Worm (Caenorhabditis elegans) whole organism, dauer: ENCODE data around the gene fbxc-23.

Source experiments
- unc-62 ChIP-seq: sonication (generic microtip); optimal IDR thresholded peaks from 2 replicates; lab custom pipeline; 2017; ENCODE audit warnings: missing biosample characterization, missing genetic modification reagents, missing genetic modification characterization

fbxc-23 gene

ce11 chrII:13596505-13596977, at the start of gene fbxc-23, which contains the start of gene csc-1:
fbxc-23 (minus strand) TSS chrII:13596555.
csc-1 (plus strand) TSS chrII:13596955.
- TF ChIP-seq unc-62 (GFP tag; lab: Kevin White, UChicago), result no peak

- no peak for TF ChIP-seq unc-62 (GFP tag; lab: Kevin White, UChicago)
These were observed 45.0 kb upstream of the fbxc-23 start, which contains the start of gene fbxa-167 for ce11 chrII:13641311-13641710. fbxa-167 (plus strand) TSS chrII:13641489.

DNA sequence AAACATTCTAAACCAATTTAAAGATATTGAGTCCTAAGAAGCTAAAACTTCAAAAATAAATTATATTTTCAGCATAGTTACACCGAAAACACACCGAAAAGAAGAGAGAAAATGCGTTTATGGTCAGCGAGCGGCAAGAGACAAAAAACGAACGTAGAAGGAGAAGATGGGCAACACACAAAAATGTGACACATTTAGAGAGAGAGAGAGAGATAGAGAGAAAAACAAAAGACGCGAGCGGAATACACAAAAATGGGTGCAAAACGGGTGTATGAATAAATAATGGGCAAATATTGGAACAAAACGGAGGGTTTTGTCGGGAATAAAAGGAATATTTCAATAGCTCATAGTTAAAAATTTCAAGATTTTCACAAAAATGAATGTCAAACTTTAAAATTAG, 43.9 kb upstream of the fbxc-23 start:
- no peak for TF ChIP-seq unc-62 (GFP tag; lab: Kevin White, UChicago)

DNA sequence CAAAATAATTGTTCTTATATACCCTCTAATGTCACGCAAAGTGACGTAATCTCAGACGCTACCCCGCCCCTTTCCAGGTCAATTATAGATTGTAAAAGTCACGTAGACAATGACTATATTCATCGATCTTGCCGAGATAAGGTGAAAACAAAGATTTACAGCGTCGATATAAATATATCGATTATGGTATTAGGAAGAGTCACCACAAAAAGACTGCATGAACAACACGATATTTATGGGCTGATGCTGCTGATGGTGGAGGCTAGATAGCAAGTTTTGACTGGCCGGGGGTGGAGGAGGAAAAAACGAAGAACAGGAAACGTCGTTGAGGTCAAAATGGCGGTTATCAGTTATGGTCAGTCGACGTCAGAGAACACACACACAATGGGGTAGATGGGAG, 42.2 kb upstream of the fbxc-23 start:
- no peak for TF ChIP-seq unc-62 (GFP tag; lab: Kevin White, UChicago)

DNA sequence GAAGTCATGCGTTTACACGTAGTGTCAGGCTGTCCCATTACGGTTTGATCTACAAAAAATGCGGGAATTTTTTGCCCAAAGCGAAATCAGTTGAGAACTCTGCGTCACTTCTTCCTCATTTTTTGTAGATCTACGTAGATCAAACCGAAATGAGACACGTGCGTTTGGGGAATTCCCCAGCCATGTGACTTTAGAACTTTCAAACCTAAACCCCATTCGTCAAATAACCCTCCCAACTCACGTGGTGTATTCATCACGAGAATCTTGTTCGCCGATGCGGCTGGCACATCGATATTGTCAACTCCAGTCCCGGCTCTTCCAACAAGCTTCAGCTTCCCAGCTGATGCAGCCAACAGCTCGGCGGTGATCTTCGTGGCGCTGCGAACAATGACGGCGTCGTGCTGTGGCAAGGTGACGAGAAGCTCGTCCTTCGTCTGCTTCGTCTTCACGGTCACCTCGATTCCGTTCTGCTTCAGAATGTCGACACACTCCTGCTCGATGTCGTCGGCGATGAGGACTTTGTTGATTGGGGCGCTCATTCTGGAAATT, 41.7 kb upstream of the fbxc-23 start, which contains the start of gene phdh-1:
TSS of gene phdh-1 (minus strand) at position 540 of the 549 bp plus-strand sequence.
- TF ChIP-seq unc-62 (GFP tag; lab: Kevin White, UChicago), result no peak

ce11 chrII:13637464-13637863, 41.1 kb upstream of the fbxc-23 start:
- no peak for TF ChIP-seq unc-62 (GFP tag; lab: Kevin White, UChicago)

ce11 chrII:13636596-13636995, 40.2 kb upstream of the fbxc-23 start:
- no peak for TF ChIP-seq unc-62 (GFP tag; lab: Kevin White, UChicago)

DNA sequence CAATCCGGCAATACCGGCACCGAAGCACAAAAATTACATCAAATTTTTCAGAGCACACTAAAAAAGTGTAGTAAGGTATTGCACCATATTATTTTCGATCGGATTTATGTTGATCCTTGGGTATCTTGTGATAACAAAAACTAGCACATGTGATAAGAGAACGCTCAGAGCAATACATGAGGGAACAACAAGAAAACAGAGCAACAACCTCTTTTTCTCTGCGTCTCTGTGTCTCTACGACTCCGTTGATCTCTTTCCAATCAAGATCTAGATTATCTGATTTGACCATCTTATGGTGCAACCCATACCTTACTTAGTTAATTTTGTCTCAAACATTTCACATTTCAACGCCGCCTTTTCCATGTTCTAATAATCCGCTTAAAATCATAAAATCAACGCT, 35.9 kb upstream of the fbxc-23 start, which contains the start of gene tag-10:
TSS of gene tag-10 (plus strand) at position 347 of the 400 bp plus-strand sequence.
- no peak for TF ChIP-seq unc-62 (GFP tag; lab: Kevin White, UChicago)

- TF ChIP-seq unc-62 (GFP tag; lab: Kevin White, UChicago), result no peak
These were observed 34.3 kb upstream of the fbxc-23 start, which contains the start of the genes gst-17 and gst-18 for ce11 chrII:13630690-13631089. gst-17 (minus strand) TSS chrII:13630790. gst-18 (minus strand) TSS chrII:13630887.

ce11 chrII:13627001-13627400, 30.6 kb upstream of the fbxc-23 start, which contains the start of gene gst-19:
gst-19 (minus strand) TSS chrII:13627145.
- TF ChIP-seq unc-62 (GFP tag; lab: Kevin White, UChicago), result no peak

DNA sequence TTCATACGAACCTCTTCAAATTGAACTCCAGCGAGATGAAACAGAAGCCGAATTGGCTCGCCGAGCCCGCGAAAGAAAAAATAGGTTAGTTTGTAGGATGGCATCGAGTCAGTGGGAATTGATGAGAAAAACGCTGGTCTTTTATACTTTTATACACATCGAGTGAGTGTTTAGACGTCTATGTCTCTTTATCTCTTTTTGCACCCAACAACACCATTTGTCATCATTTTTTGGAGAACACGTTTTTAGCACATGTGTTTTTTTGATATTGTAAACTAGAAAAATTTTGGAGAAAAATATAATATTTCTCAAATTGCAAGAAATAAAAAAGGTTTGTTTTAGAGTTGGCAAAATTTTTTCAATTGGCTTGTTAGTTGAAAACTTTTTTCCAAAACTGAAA, 28.0 kb upstream of the fbxc-23 start, which contains the start of gene gst-16:
TSS of gene gst-16 (minus strand) at position 111 of the 400 bp plus-strand sequence.
- no peak for TF ChIP-seq unc-62 (GFP tag; lab: Kevin White, UChicago)

DNA sequence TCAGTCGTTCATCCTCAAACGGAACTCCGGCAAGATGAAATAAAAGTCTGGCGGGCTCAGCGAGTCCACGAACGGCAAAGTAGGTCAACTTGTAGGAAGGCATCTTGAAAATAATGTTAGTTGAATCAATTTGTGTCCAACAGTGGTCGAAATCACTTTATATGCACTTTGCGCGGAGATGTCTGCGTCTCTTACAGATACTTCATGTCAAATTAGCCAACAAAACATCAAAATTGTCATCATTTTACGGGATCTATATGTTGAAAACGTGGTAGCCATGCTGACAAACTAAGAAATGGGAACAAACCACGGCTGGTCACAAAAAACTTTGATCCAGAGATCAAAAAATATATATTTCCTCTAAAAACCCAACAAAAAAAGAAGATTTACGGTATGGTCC, 21.5 kb upstream of the fbxc-23 start, which contains the start of gene gst-12:
TSS of gene gst-12 (minus strand) at position 254 of the 400 bp plus-strand sequence.
- no peak for TF ChIP-seq unc-62 (GFP tag; lab: Kevin White, UChicago)

DNA sequence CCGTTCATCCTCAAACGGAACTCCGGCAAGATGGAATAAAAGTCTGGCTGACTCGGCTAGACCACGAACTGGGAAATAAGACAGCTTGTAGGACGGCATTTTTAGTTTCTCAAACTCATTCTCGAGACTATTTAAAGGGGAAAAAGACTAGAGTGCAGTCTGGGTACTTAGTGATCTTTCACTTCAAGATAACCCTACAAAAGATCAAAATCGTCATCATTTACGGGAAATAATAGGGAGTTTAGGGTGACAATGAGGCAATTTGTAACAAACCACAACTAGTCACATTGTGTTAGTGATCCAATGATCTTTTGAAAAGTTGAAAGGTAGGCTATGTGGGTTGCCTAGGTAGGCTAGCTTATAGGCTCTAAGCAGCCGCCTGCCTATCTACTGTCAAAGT, 19.6 kb upstream of the fbxc-23 start, which contains the start of gene gst-14:
TSS of gene gst-14 (minus strand) at position 101 of the 400 bp plus-strand sequence.
- TF ChIP-seq unc-62 (GFP tag; lab: Kevin White, UChicago), result no peak

- no peak for TF ChIP-seq unc-62 (GFP tag; lab: Kevin White, UChicago)
These were observed 18.2 kb upstream of the fbxc-23 start for ce11 chrII:13614516-13614915.

DNA sequence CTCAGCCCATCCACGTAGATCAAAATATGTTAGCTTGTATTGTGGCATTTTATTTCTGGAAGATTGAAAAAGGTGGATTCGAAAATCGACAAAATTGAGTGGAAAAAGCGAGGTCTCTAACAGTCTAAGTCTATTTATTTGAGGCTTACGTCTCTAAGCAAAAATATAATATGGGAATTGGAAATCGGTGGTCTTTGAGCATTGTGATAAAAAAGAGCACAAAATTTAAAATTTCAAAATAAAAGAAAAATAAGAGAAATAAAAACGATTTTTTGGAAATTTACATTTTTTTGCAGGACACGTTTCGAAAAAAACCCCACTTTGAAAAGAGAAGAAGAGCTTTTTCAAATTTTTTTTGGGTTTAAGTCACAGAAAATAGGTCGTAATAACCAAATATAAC, 16.7 kb upstream of the fbxc-23 start, which contains the start of gene gst-15:
TSS of gene gst-15 (minus strand) at position 101 of the 400 bp plus-strand sequence.
- no peak for TF ChIP-seq unc-62 (GFP tag; lab: Kevin White, UChicago)

- no peak for TF ChIP-seq unc-62 (GFP tag; lab: Kevin White, UChicago)
These were observed 14.8 kb upstream of the fbxc-23 start, which contains the start of gene gst-24 for ce11 chrII:13611186-13611585. gst-24 (minus strand) TSS chrII:13611366.
